Fruit fly (Drosophila melanogaster) whole organism, wandering third instar larva: ENCODE data around the gene Frmd5.

Experiments used
- Abd-B ChIP-seq: fragments of >200 bp; optimal IDR thresholded peaks from 2 replicates; lab custom pipeline; 2017; ENCODE audit warnings: missing biosample characterization, missing genetic modification characterization
- CG32264 ChIP-seq: fragments of 200-800 bp; sonication (Bioruptor generic); optimal IDR thresholded peaks from 2 replicates; lab custom pipeline; 2016; ENCODE audit warnings: missing biosample characterization, missing genetic modification characterization
- CG9705 ChIP-seq: fragments of 200-800 bp; sonication (Bioruptor generic); optimal IDR thresholded peaks from 2 replicates; lab custom pipeline; 2018; ENCODE audit warnings: missing biosample characterization, mild to moderate bottlenecking, missing genetic modification characterization
- CrebA ChIP-seq: fragments of 200-800 bp; sonication (Bioruptor generic); optimal IDR thresholded peaks from 2 replicates; lab custom pipeline; 2016; ENCODE audit warnings: missing biosample characterization, mild to moderate bottlenecking, missing genetic modification characterization, borderline replicate concordance
- Dfd ChIP-seq: fragments of >200 bp; optimal IDR thresholded peaks from 2 replicates; lab custom pipeline; 2017; ENCODE audit warnings: missing biosample characterization, missing genetic modification characterization
- Dif ChIP-seq: fragments of 200-275, 200-300 bp; sonication (Bioruptor generic); optimal IDR thresholded peaks from 2 replicates; lab custom pipeline; 2018; ENCODE audit warnings: missing biosample characterization, missing genetic modification characterization; ENCODE audit not compliant: partially characterized antibody
- GATAd ChIP-seq: sonication (Bioruptor generic); optimal IDR thresholded peaks from 2 replicates; lab custom pipeline; 2016; ENCODE audit warnings: missing biosample characterization, missing genetic modification characterization
- HLH106 ChIP-seq: fragments of 200-800 bp; optimal IDR thresholded peaks from 3 replicates; lab custom pipeline; 2019; ENCODE audit warnings: missing biosample characterization, mild to moderate bottlenecking, missing genetic modification characterization, moderate library complexity
- Hnf4 ChIP-seq: fragments of 200-800 bp; sonication (Bioruptor generic); optimal IDR thresholded peaks from 2 replicates; lab custom pipeline; 2016; ENCODE audit warnings: missing biosample characterization, mild to moderate bottlenecking, missing genetic modification characterization
- Hr78 ChIP-seq: fragments of >200 bp; optimal IDR thresholded peaks from 2 replicates; lab custom pipeline; 2017; ENCODE audit warnings: missing biosample characterization, missing genetic modification characterization
- Hr83 ChIP-seq: fragments of 200-300 bp; sonication (Bioruptor generic); optimal IDR thresholded peaks from 2 replicates; lab custom pipeline; 2016; ENCODE audit warnings: missing biosample characterization, mild to moderate bottlenecking, missing genetic modification characterization, moderate library complexity; ENCODE audit not compliant: poor library complexity, severe bottlenecking
- Jra ChIP-seq: sonication (Bioruptor generic); optimal IDR thresholded peaks from 2 replicates; lab custom pipeline; 2016; ENCODE audit warnings: missing biosample characterization, missing genetic modification characterization
- Mio ChIP-seq: sonication (Bioruptor generic); optimal IDR thresholded peaks from 2 replicates; lab custom pipeline; 2016; ENCODE audit warnings: missing biosample characterization, missing genetic modification characterization
- Myc ChIP-seq: fragments of >200 bp; optimal IDR thresholded peaks from 2 replicates; lab custom pipeline; 2017
- N ChIP-seq: fragments of >200 bp; optimal IDR thresholded peaks from 2 replicates; lab custom pipeline; 2018; ENCODE audit warnings: missing biosample characterization, missing external identifiers, missing genetic modification characterization
- OdsH ChIP-seq: fragments of 200-800 bp; sonication (Bioruptor generic); optimal IDR thresholded peaks from 2 replicates; lab custom pipeline; 2016; ENCODE audit warnings: missing biosample characterization, mild to moderate bottlenecking, missing genetic modification characterization
- Rel ChIP-seq, 2 experiments: fragments of 200-800 bp; sonication (Bioruptor generic) in 1 of 2; optimal IDR thresholded peaks; 2 replicates in 1 of 2; 3 replicates in 1 of 2; lab custom pipeline; 2016 to 2019; ENCODE audit warnings: mild to moderate bottlenecking in 2 of 2, missing biosample characterization in 2 of 2, missing genetic modification characterization in 2 of 2, moderate library complexity in 1 of 2
- Sp1 ChIP-seq: fragments of 200-800 bp; sonication (Bioruptor generic); optimal IDR thresholded peaks from 3 replicates; lab custom pipeline; 2019; ENCODE audit warnings: missing biosample characterization, mild to moderate bottlenecking, missing genetic modification characterization, moderate library complexity
- Vsx2 ChIP-seq: fragments of 200-300, 225-300 bp; sonication (Bioruptor generic); optimal IDR thresholded peaks from 2 replicates; lab custom pipeline; 2018; ENCODE audit warnings: missing biosample characterization, missing genetic modification characterization; ENCODE audit not compliant: partially characterized antibody
- br ChIP-seq: fragments of 200-800 bp; sonication (Bioruptor generic); optimal IDR thresholded peaks from 2 replicates; lab custom pipeline; 2016; ENCODE audit warnings: missing biosample characterization, missing genetic modification characterization
- brk ChIP-seq: fragments of 200-800 bp; sonication (Bioruptor generic); optimal IDR thresholded peaks from 2 replicates; lab custom pipeline; 2016; ENCODE audit warnings: missing biosample characterization, mild to moderate bottlenecking, missing genetic modification characterization
- dl ChIP-seq, 2 experiments: fragments of 175-275, 200-275 bp in 1 of 2; fragments of 200-275 bp in 1 of 2; sonication (Bioruptor generic); optimal IDR thresholded peaks; lab custom pipeline; 2018; ENCODE audit warnings: mild to moderate bottlenecking in 2 of 2, missing biosample characterization in 2 of 2, missing genetic modification characterization in 2 of 2, moderate library complexity in 2 of 2; ENCODE audit not compliant: partially characterized antibody in 2 of 2, insufficient read depth in 1 of 2
- dmrt93B ChIP-seq: fragments of 200-800 bp; sonication (Bioruptor generic); optimal IDR thresholded peaks from 2 replicates; lab custom pipeline; 2018; ENCODE audit warnings: missing biosample characterization, mild to moderate bottlenecking, missing genetic modification characterization
- dsf ChIP-seq: sonication (Bioruptor generic); optimal IDR thresholded peaks from 2 replicates; lab custom pipeline; 2016; ENCODE audit warnings: missing biosample characterization, missing genetic modification characterization, borderline replicate concordance
- ey ChIP-seq: fragments of 200-800 bp; sonication (Bioruptor generic); optimal IDR thresholded peaks from 2 replicates; lab custom pipeline; 2016; ENCODE audit warnings: missing biosample characterization, missing genetic modification characterization
- foxo ChIP-seq, 2 experiments: fragments of 200-800 bp; sonication (Bioruptor generic); optimal IDR thresholded peaks; 2 replicates in 1 of 2; 3 replicates in 1 of 2; lab custom pipeline; 2016 to 2017; ENCODE audit warnings: missing biosample characterization in 2 of 2, missing genetic modification characterization in 2 of 2
- fru ChIP-seq: fragments of 200-800 bp; sonication (Bioruptor generic); optimal IDR thresholded peaks from 3 replicates; lab custom pipeline; 2016; ENCODE audit warnings: missing biosample characterization, mild to moderate bottlenecking, missing genetic modification characterization
- h ChIP-seq: fragments of 200-800 bp; sonication (Bioruptor generic); optimal IDR thresholded peaks from 3 replicates; lab custom pipeline; 2016; ENCODE audit warnings: missing biosample characterization, mild to moderate bottlenecking, missing genetic modification characterization
- jim ChIP-seq: fragments of 175-275, 200-325 bp; sonication (Bioruptor generic); optimal IDR thresholded peaks from 2 replicates; lab custom pipeline; 2016; ENCODE audit warnings: missing biosample characterization, mild to moderate bottlenecking, missing genetic modification characterization
- lola ChIP-seq: fragments of >200 bp; optimal IDR thresholded peaks from 2 replicates; lab custom pipeline; 2017; ENCODE audit warnings: missing biosample characterization, missing genetic modification characterization
- pan ChIP-seq: fragments of >200 bp; optimal IDR thresholded peaks from 2 replicates; lab custom pipeline; 2017
- psq ChIP-seq: fragments of 200-800 bp; sonication (Bioruptor generic); optimal IDR thresholded peaks from 3 replicates; lab custom pipeline; 2017; ENCODE audit warnings: missing biosample characterization, mild to moderate bottlenecking, missing genetic modification characterization, moderate library complexity
- rgr ChIP-seq: fragments of 200-800 bp; sonication (Bioruptor generic); optimal IDR thresholded peaks from 3 replicates; lab custom pipeline; 2016; ENCODE audit warnings: missing biosample characterization, mild to moderate bottlenecking, missing genetic modification characterization
- sage ChIP-seq: fragments of 200-800 bp; sonication (Bioruptor generic); optimal IDR thresholded peaks from 2 replicates; lab custom pipeline; 2016; ENCODE audit warnings: missing biosample characterization, mild to moderate bottlenecking, missing genetic modification characterization
- sv ChIP-seq: fragments of 200-800 bp; sonication (Bioruptor generic); optimal IDR thresholded peaks from 3 replicates; lab custom pipeline; 2016; ENCODE audit warnings: missing biosample characterization, missing genetic modification characterization
- tai ChIP-seq: sonication (Bioruptor generic); optimal IDR thresholded peaks from 2 replicates; lab custom pipeline; 2016; ENCODE audit warnings: missing biosample characterization, missing genetic modification characterization
- usp ChIP-seq: fragments of >200 bp; optimal IDR thresholded peaks from 2 replicates; lab custom pipeline; 2017; ENCODE audit warnings: missing biosample characterization, missing genetic modification characterization
- woc ChIP-seq: sonication (Bioruptor generic); optimal IDR thresholded peaks from 2 replicates; lab custom pipeline; 2016; ENCODE audit warnings: missing biosample characterization, mild to moderate bottlenecking, missing genetic modification characterization

Gene Frmd5

dm6 chr2L:10381890-10382450 is 37.7 kb downstream of the Frmd5 start, which contains the start of gene CG5096 (continued):
- TF ChIP-seq Rel (GFP tag; optimal IDR thresholded peaks at IDR 0.05; lab: Kevin White, UChicago) (no peak), Rel (tag; optimal IDR thresholded peaks at IDR 0.05; lab: Kevin White, UChicago) (peak; percentile 96), CG9705 (no peak), dmrt93B (GFP tag; lab: Kevin White, UChicago) (no peak)
- TF ChIP-seq, all 38 proteins: peak for 19

- no peak for TF ChIP-seq Hr83 (GFP tag; lab: Kevin White, UChicago)
- TF ChIP-seq foxo (GFP tag; optimal IDR thresholded peaks at IDR 0.05; lab: Kevin White, UChicago), result peak in 1 of 2 experiments; percentile 61
- TF ChIP-seq jim (GFP tag; lab: Kevin White, UChicago), result no peak
- no peak for TF ChIP-seq CG32264 (GFP tag; lab: Kevin White, UChicago)
- TF ChIP-seq Mio (GFP tag; lab: Kevin White, UChicago), result no peak
- no peak for TF ChIP-seq Dfd
- peak; percentile 2 for TF ChIP-seq rgr
- TF ChIP-seq Sp1 (GFP tag; lab: Kevin White, UChicago), result peak; percentile 55
- TF ChIP-seq Vsx2 (GFP tag; lab: Kevin White, UChicago), result no peak
- TF ChIP-seq pan (lab: Kevin White, UChicago), result no peak
- no peak for TF ChIP-seq CG9705
- TF ChIP-seq brk (GFP tag; lab: Kevin White, UChicago), result peak; percentile 30
- peak; percentile 49 for TF ChIP-seq Hnf4 (GFP tag; lab: Kevin White, UChicago)
- TF ChIP-seq Jra (GFP tag; lab: Kevin White, UChicago), result peak; percentile 43
- no peak for TF ChIP-seq dl (GFP tag; optimal IDR thresholded peaks at IDR 0.05; lab: Kevin White, UChicago; ENCODE audit: insufficient read depth in 1 of 2, partially characterized antibody in 2 of 2)
- TF ChIP-seq Dif (GFP tag; lab: Kevin White, UChicago), result no peak
- TF ChIP-seq h (GFP tag; lab: Kevin White, UChicago), result peak; percentile 44
- no peak for TF ChIP-seq Rel (GFP tag; optimal IDR thresholded peaks at IDR 0.05; lab: Kevin White, UChicago)
- TF ChIP-seq Rel (tag; optimal IDR thresholded peaks at IDR 0.05; lab: Kevin White, UChicago), result no peak
- peak; percentile 9 for TF ChIP-seq Myc (lab: Kevin White, UChicago)
- TF ChIP-seq N, result no peak
- TF ChIP-seq HLH106, result peak; percentile 59
- no peak for TF ChIP-seq br
- no peak for TF ChIP-seq CrebA
- no peak for TF ChIP-seq dsf (GFP tag; lab: Kevin White, UChicago)
- no peak for TF ChIP-seq usp
- no peak for TF ChIP-seq lola
- TF ChIP-seq Hr78 (GFP tag; lab: Kevin White, UChicago), result no peak
- TF ChIP-seq dmrt93B (GFP tag; lab: Kevin White, UChicago), result no peak
- TF ChIP-seq tai (GFP tag; lab: Kevin White, UChicago), result peak; percentile 47
- TF ChIP-seq woc, result peak; percentile 76
- peak; percentile 4 for TF ChIP-seq OdsH (GFP tag; lab: Kevin White, UChicago)
- peak; percentile 3 for TF ChIP-seq sage (GFP tag; lab: Kevin White, UChicago)
- peak; percentile 28 for TF ChIP-seq ey (GFP tag; lab: Kevin White, UChicago)
- peak; percentile 27 for TF ChIP-seq psq (GFP tag; lab: Kevin White, UChicago)
- no peak for TF ChIP-seq Abd-B (GFP tag; lab: Kevin White, UChicago)
- TF ChIP-seq fru, result peak; percentile 49
- no peak for TF ChIP-seq GATAd (GFP tag; lab: Kevin White, UChicago)
- TF ChIP-seq sv (GFP tag; lab: Kevin White, UChicago), result peak; percentile 43
Measured at dm6 chr2L:10386208-10386805, 42.1 kb downstream of the Frmd5 start, which contains the start of the genes Cdk1 and mRpS7. Gene Cdk1 (minus strand): TSS chr2L:10386262. Gene mRpS7 (plus strand): TSS chr2L:10386662.
